Worm (Caenorhabditis elegans): ENCODE data around the gene Y38E10A.2.

Y38E10A.2 gene

ce11 chrII:12573541-12573940, at the start of gene Y38E10A.2:
Gene Y38E10A.2 (minus strand): TSS chrII:12573641.
- TF ChIP-seq him-1 (tag; optimal IDR thresholded peaks at IDR 0.05), result no peak

DNA sequence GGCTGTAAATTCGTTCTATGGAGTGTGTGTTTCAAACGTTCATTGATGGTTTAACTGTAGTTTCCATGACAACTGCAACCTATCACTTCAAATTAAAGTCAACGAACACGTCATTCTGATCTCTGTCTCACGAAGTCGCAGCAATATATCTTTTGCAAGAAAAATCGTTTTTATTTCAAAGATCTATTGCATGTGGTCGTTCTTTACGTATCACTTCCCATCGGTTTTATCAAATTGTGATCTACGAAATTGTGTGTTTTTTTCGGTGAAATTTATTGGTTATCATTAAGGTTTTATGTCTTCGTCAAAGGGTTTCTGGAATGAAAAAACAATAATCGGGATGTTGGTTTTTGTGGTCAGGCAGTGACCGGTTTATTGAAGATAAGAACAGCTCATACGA, 49.4 kb upstream of the Y38E10A.2 start:
- no peak for TF ChIP-seq him-1 (tag; optimal IDR thresholded peaks at IDR 0.05)
- no peak for TF ChIP-seq dao-5 (tag; optimal IDR thresholded peaks at IDR 0.05)
- no peak for TF ChIP-seq W03F9.2 (tag; optimal IDR thresholded peaks at IDR 0.05)

ce11 chrII:12621908-12622566, 48.6 kb upstream of the Y38E10A.2 start, which contains the start of gene nspe-8:
Gene nspe-8 (minus strand): TSS chrII:12621958.
- TF ChIP-seq him-1 (tag; optimal IDR thresholded peaks at IDR 0.05) (no peak), dao-5 (tag; optimal IDR thresholded peaks at IDR 0.05) (no peak), W03F9.2 (tag; optimal IDR thresholded peaks at IDR 0.05) (no peak)

DNA sequence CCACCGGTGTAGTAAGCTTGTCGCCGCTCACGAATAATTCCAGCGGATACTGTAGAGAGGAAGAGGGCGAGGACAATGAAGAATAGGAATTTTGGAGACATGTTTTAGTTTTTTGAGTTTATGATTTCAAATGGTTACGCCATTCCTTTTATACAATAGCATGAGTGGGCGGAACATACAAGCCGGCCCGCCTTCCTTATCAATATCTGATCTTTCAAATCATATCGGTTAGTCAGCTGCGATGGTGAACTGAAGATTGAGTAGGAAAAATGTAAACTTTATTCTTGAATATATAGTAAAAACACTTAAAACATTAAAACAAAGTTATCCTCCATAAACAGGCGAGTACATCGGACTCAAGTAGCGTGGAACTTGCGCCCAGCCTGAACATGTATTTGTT, 47.3 kb upstream of the Y38E10A.2 start, which contains the start of gene nspe-1:
Gene nspe-1 (minus strand): TSS at position 101 of the 400 bp plus-strand sequence.
- TF ChIP-seq dao-5 (tag; optimal IDR thresholded peaks at IDR 0.05) (no peak), him-1 (tag; optimal IDR thresholded peaks at IDR 0.05) (no peak), W03F9.2 (tag; optimal IDR thresholded peaks at IDR 0.05) (no peak)

DNA sequence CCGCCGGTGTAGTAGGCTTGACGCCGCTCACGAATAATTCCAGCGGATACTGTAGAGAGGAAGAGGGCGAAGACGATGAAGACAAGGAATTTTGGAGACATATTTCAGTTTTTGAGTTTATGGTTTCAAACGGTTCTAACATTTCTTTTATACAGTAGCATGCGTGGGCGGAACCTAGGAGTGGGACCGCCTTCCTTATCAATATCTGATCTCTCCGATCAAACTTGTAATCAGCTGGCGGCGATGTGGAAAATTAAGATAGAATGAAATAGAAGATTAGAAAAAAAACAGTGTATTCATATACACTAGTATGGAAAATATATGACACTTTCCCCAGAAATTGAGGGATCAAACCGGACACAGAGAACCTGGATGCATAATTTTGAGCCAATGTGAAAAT, 45.8 kb upstream of the Y38E10A.2 start, which contains the start of gene nspe-2:
Gene nspe-2 (minus strand): TSS at position 101 of the 400 bp plus-strand sequence.
- TF ChIP-seq W03F9.2 (tag; optimal IDR thresholded peaks at IDR 0.05) (no peak), dao-5 (tag; optimal IDR thresholded peaks at IDR 0.05) (no peak), him-1 (tag; optimal IDR thresholded peaks at IDR 0.05) (no peak)

- no peak for TF ChIP-seq him-1 (tag; optimal IDR thresholded peaks at IDR 0.05)
- TF ChIP-seq W03F9.2 (tag; optimal IDR thresholded peaks at IDR 0.05), result no peak
- no peak for TF ChIP-seq dao-5 (tag; optimal IDR thresholded peaks at IDR 0.05)
Measured at ce11 chrII:12617586-12617985, 44.1 kb upstream of the Y38E10A.2 start, which contains the start of gene nspe-3. Gene nspe-3 (plus strand): TSS chrII:12617886.

ce11 chrII:12616081-12616480, 42.6 kb upstream of the Y38E10A.2 start, which contains the start of gene nspe-6:
Gene nspe-6 (minus strand): TSS chrII:12616181.
- TF ChIP-seq W03F9.2 (tag; optimal IDR thresholded peaks at IDR 0.05) (no peak), dao-5 (tag; optimal IDR thresholded peaks at IDR 0.05) (no peak), him-1 (tag; optimal IDR thresholded peaks at IDR 0.05) (no peak)

DNA sequence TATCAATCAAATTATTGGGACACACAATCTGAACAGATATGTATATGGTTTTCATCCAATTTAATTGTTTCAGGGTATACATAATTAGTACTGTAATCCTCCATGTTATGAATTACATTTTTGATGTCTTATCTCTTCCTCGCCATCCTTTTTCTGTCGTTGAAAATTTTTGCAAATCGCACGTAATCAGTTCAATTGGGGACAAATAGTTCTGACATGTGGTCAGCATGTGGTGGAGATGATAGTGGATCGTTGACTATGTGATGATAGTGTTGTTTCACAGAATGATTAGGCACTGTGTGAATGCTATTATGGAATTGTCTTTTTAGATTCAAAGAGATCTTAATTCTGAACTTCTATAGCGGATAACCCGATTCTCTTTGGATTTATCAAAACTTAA, 42.0 kb upstream of the Y38E10A.2 start:
- no peak for TF ChIP-seq dao-5 (tag; optimal IDR thresholded peaks at IDR 0.05)
- no peak for TF ChIP-seq him-1 (tag; optimal IDR thresholded peaks at IDR 0.05)
- no peak for TF ChIP-seq W03F9.2 (tag; optimal IDR thresholded peaks at IDR 0.05)

DNA sequence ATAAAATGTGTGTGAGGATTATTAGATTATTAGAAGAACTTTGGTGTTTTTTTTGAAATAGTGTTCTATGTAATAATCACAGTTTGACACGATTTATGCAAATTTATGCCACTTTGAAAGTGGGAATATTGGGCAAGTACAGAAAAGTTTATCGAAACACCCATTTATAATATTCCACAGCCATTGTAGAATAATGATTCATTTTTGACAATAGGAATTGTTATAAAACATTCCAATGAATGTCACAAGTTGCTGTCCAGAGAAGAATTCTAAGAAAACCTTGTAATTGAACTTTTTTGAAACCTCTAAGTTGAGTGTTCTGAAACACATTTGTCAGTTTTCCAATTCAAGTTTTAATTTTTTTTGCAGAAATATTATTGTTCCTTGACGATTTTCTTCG, 38.8 kb upstream of the Y38E10A.2 start, which contains the start of gene nspe-4:
Gene nspe-4 (plus strand): TSS at position 301 of the 400 bp plus-strand sequence.
- no peak for TF ChIP-seq W03F9.2 (tag; optimal IDR thresholded peaks at IDR 0.05)
- TF ChIP-seq him-1 (tag; optimal IDR thresholded peaks at IDR 0.05), result no peak
- TF ChIP-seq dao-5 (tag; optimal IDR thresholded peaks at IDR 0.05), result no peak

DNA sequence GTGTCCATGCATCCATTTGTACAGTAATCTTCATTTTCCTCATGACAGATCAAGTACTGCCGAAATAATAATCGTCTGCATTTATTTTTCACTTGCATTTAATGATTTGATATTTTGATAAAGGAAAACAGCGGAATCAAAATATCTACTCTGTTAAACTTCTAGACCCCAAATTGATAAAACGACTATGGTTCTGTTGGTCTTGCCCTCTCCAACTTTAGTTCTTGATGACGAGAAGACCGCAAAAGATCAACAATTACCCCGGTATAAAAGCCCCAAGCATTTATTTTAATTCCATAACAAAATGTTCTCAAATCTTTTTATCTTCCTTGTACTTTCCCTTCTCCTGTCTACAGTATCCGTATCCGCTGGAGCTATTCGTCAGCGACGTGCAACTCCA, 35.2 kb upstream of the Y38E10A.2 start, which contains the start of gene Y38E10A.9:
Gene Y38E10A.9 (plus strand): TSS at position 301 of the 400 bp plus-strand sequence.
- no peak for TF ChIP-seq dao-5 (tag; optimal IDR thresholded peaks at IDR 0.05)
- no peak for TF ChIP-seq him-1 (tag; optimal IDR thresholded peaks at IDR 0.05)
- TF ChIP-seq W03F9.2 (tag; optimal IDR thresholded peaks at IDR 0.05), result no peak

DNA sequence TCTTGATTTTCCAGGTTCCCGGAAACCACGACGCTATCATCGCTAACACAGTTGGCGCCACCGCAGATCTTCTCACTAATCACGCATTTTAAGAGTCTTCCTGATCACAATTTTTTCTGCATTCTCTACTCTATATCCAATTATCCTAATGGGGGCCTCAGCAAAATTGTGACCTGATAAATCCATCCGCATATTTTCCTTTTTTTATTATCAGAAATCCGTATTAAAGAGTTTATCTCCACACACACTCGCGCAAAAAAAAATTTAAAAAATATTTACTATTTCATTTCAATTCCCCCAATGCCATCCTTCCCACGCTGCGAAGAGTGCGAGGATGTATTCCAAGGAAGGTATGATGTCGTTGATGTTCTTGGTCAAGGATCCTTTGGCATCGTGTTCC, 33.5 kb upstream of the Y38E10A.2 start, which contains the start of gene Y38E10A.8:
Gene Y38E10A.8 (plus strand): TSS at position 301 of the 400 bp plus-strand sequence.
- TF ChIP-seq W03F9.2 (tag; optimal IDR thresholded peaks at IDR 0.05), result no peak
- TF ChIP-seq dao-5 (tag; optimal IDR thresholded peaks at IDR 0.05), result no peak
- no peak for TF ChIP-seq him-1 (tag; optimal IDR thresholded peaks at IDR 0.05)

DNA sequence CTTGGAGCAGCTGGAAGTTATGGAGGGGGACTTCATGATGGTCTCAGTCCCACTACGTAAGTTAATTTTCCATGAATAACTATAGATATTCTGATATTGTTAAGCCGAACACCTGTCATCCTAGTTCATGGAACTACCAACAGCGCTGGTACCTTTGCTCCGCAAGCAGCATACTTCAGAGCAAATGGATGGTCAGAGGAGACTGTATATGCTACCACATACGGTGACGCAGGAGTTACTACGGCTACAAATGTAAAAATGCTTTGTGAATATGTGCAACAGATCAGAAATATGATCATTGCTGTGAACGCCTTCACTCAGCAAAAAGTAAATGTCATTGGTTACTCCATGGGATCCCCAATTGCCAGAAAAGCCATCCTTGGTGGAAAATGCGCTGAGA, 32.7 kb upstream of the Y38E10A.2 start:
- no peak for TF ChIP-seq W03F9.2 (tag; optimal IDR thresholded peaks at IDR 0.05)
- TF ChIP-seq him-1 (tag; optimal IDR thresholded peaks at IDR 0.05), result no peak
- no peak for TF ChIP-seq dao-5 (tag; optimal IDR thresholded peaks at IDR 0.05)

ce11 chrII:12603667-12604621, 30.5 kb upstream of the Y38E10A.2 start, which contains the start of the genes ceh-100 and lips-15:
Gene ceh-100 (minus strand): TSS chrII:12603680.
Gene lips-15 (plus strand): TSS chrII:12604386.
- no peak for TF ChIP-seq dao-5 (tag; optimal IDR thresholded peaks at IDR 0.05)
- TF ChIP-seq W03F9.2 (tag; optimal IDR thresholded peaks at IDR 0.05), result no peak
- no peak for TF ChIP-seq him-1 (tag; optimal IDR thresholded peaks at IDR 0.05)

Data from whole organism, L4/young adult.